Fruit fly (Drosophila melanogaster) whole organism, adult: ENCODE measurements around the gene mnd.

Experiments used
- CG12768 ChIP-seq: fragments of 200-800 bp; sonication (Bioruptor generic); optimal IDR thresholded peaks from 2 replicates; lab custom pipeline; 2017; ENCODE audit warnings: missing biosample characterization, missing genetic modification characterization, mild to moderate bottlenecking, moderate library complexity, missing genetic modification reagents
- CG1620 ChIP-seq: fragments of 200-800 bp; sonication (Bioruptor generic); optimal IDR thresholded peaks from 2 replicates; lab custom pipeline; 2016; ENCODE audit warnings: missing biosample characterization, missing genetic modification characterization
- Mnt ChIP-seq: fragments of 200-800 bp; sonication (Bioruptor generic); optimal IDR thresholded peaks from 2 replicates; lab custom pipeline; 2016; ENCODE audit warnings: missing biosample characterization, mild to moderate bottlenecking, missing genetic modification characterization
- cic ChIP-seq: fragments of 200-800 bp; sonication (Bioruptor generic); optimal IDR thresholded peaks from 2 replicates; lab custom pipeline; 2017; ENCODE audit warnings: missing biosample characterization, mild to moderate bottlenecking, missing genetic modification characterization, moderate library complexity
- pad ChIP-seq: fragments of 200-800 bp; sonication (Bioruptor generic); optimal IDR thresholded peaks from 3 replicates; lab custom pipeline; 2017; ENCODE audit warnings: missing biosample characterization, missing genetic modification characterization, mild to moderate bottlenecking, moderate library complexity, missing genetic modification reagents

DNA sequence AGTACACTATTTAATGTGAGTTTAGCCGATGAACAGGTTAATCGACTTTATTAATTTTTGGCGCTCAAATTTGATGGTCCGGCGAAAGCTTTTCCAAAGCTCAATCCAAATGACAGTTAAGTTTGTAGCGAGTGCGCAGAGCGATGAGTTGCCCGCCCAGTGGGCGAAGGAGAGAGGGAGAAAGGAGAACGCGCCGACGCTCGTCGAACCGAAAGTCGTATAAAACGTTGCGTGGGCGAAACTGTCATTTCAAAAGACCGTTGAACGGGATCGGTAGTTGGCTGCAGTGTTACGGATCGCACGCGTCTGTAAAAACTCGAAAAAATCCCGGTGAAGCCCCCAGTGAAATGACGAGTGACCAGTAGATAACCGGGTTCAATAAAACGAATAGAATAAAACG, 7.1 kb downstream of the mnd start, which contains the start of gene Zip71B:
- TF ChIP-seq pad (GFP tag; lab: Kevin White, UChicago) (no peak), CG1620 (GFP tag; lab: Kevin White, UChicago) (no peak), cic (GFP tag; lab: Kevin White, UChicago) (no peak), CG12768 (GFP tag; lab: Kevin White, UChicago) (no peak), Mnt (GFP tag; lab: Kevin White, UChicago) (peak; percentile 23)
